Fruit fly (Drosophila melanogaster) whole organism, embryonic: ENCODE results near the gene CG5107.

Experiments
- Antp ChIP-seq: fragments of 200-800 bp; sonication (Bioruptor generic); optimal IDR thresholded peaks from 3 replicates; lab custom pipeline; 2016; ENCODE audit warnings: missing biosample characterization, missing genetic modification characterization
- Bgb ChIP-seq: fragments of 200-800 bp; sonication (Bioruptor generic); IDR thresholded peaks from 2 replicates; pipeline ENCODE4 v1.3.6; 2022; ENCODE audit warnings: missing biosample characterization, missing genetic modification characterization; ENCODE audit not compliant: partially characterized antibody
- CG1024 ChIP-seq: fragments of 200-800 bp; sonication (Bioruptor generic); IDR thresholded peaks from 2 replicates; pipeline ENCODE4 v1.3.6; 2022; ENCODE audit warnings: missing biosample characterization, missing genetic modification characterization
- CG10431 ChIP-seq: fragments of 200-800 bp; sonication (Bioruptor generic); optimal IDR thresholded peaks from 3 replicates; lab custom pipeline; 2018; ENCODE audit warnings: missing biosample characterization, mild to moderate bottlenecking, missing genetic modification characterization
- CG11456 ChIP-seq: fragments of 200-800 bp; sonication (Bioruptor generic); IDR thresholded peaks from 3 replicates; pipeline ENCODE4 v1.3.6; 2022; ENCODE audit warnings: missing biosample characterization, missing genetic modification characterization
- CG13775 ChIP-seq: fragments of 200-800 bp; sonication (Bioruptor generic); optimal IDR thresholded peaks from 3 replicates; lab custom pipeline; 2017; ENCODE audit warnings: missing biosample characterization, mild to moderate bottlenecking, missing genetic modification characterization
- CG14710 ChIP-seq: fragments of 200-800 bp; sonication (Bioruptor generic); optimal IDR thresholded peaks from 3 replicates; lab custom pipeline; 2019; ENCODE audit warnings: missing biosample characterization, mild to moderate bottlenecking, missing genetic modification characterization, moderate library complexity
- CG15601 ChIP-seq: fragments of 200-800 bp; sonication (Bioruptor generic); optimal IDR thresholded peaks from 3 replicates; lab custom pipeline; 2019; ENCODE audit warnings: missing biosample characterization, mild to moderate bottlenecking, missing genetic modification characterization, moderate library complexity
- CG17186 ChIP-seq: fragments of 200-800 bp; sonication (Bioruptor generic); optimal IDR thresholded peaks from 3 replicates; lab custom pipeline; 2017; ENCODE audit warnings: missing biosample characterization, missing genetic modification reagents, missing genetic modification characterization
- CG18619 ChIP-seq: fragments of 200-800 bp; sonication (Bioruptor generic); optimal IDR thresholded peaks from 3 replicates; lab custom pipeline; 2017; ENCODE audit warnings: missing biosample characterization, mild to moderate bottlenecking, missing genetic modification characterization
- CG3065 ChIP-seq: fragments of 200-800 bp; sonication (Bioruptor generic); optimal IDR thresholded peaks from 2 replicates; lab custom pipeline; 2016; ENCODE audit warnings: missing biosample characterization, missing genetic modification characterization
- CG31388 ChIP-seq: fragments of 200-800 bp; sonication (Bioruptor generic); optimal IDR thresholded peaks from 2 replicates; lab custom pipeline; 2016; ENCODE audit warnings: missing biosample characterization, missing genetic modification characterization
- CG3163 ChIP-seq: fragments of 200-800 bp; sonication (Bioruptor generic); optimal IDR thresholded peaks from 3 replicates; lab custom pipeline; 2016; ENCODE audit warnings: missing biosample characterization, missing genetic modification characterization
- CG4707 ChIP-seq: fragments of 200-800 bp; sonication (Bioruptor generic); optimal IDR thresholded peaks from 2 replicates; lab custom pipeline; 2018; ENCODE audit warnings: missing biosample characterization, mild to moderate bottlenecking, missing genetic modification characterization, moderate library complexity
- CG4854 ChIP-seq: fragments of 200-800 bp; sonication (Bioruptor generic); optimal IDR thresholded peaks from 2 replicates; lab custom pipeline; 2016; ENCODE audit warnings: missing biosample characterization, missing genetic modification characterization, inconsistent platforms
- CG6791 ChIP-seq: fragments of 200-800 bp; sonication (Bioruptor generic); IDR thresholded peaks from 3 replicates; pipeline ENCODE4 v1.3.6; 2022; ENCODE audit warnings: missing biosample characterization, missing genetic modification characterization; ENCODE audit not compliant: partially characterized antibody
- CG7271 ChIP-seq: fragments of 200-800 bp; sonication (Bioruptor generic); optimal IDR thresholded peaks from 2 replicates; lab custom pipeline; 2018; ENCODE audit warnings: missing biosample characterization, mild to moderate bottlenecking, missing genetic modification characterization, moderate library complexity
- CG7839 ChIP-seq: fragments of 200-800 bp; sonication (Bioruptor generic); optimal IDR thresholded peaks from 3 replicates; lab custom pipeline; 2018; ENCODE audit warnings: missing biosample characterization, mild to moderate bottlenecking, missing genetic modification characterization, moderate library complexity
- CG8924 ChIP-seq: fragments of 200-800 bp; optimal IDR thresholded peaks from 3 replicates; lab custom pipeline; 2019; ENCODE audit warnings: missing biosample characterization, mild to moderate bottlenecking, missing genetic modification characterization, moderate library complexity
- CG9797 ChIP-seq: fragments of 200-800 bp; sonication (Bioruptor generic); optimal IDR thresholded peaks from 3 replicates; lab custom pipeline; 2018; ENCODE audit warnings: missing biosample characterization, mild to moderate bottlenecking, missing genetic modification characterization
- CG9876 ChIP-seq: fragments of 200-800 bp; sonication (Bioruptor generic); optimal IDR thresholded peaks from 2 replicates; lab custom pipeline; 2016; ENCODE audit warnings: missing biosample characterization, missing genetic modification characterization
- H2.0 ChIP-seq: fragments of 200-800 bp; sonication (Bioruptor generic); IDR thresholded peaks from 2 replicates; pipeline ENCODE4 v1.3.6; 2022; ENCODE audit warnings: missing biosample characterization, missing genetic modification characterization
- Hr51 ChIP-seq, 2 experiments: fragments of 200-800 bp; sonication (Bioruptor generic); optimal IDR thresholded peaks; 2 replicates in 1 of 2; 3 replicates in 1 of 2; lab custom pipeline; 2016 to 2018; ENCODE audit warnings: missing biosample characterization in 2 of 2, missing genetic modification characterization in 2 of 2, mild to moderate bottlenecking in 1 of 2, moderate library complexity in 1 of 2
- Kr ChIP-seq: fragments of 200-800 bp; sonication (Bioruptor generic); optimal IDR thresholded peaks from 2 replicates; lab custom pipeline; 2017; ENCODE audit warnings: missing biosample characterization, mild to moderate bottlenecking, missing genetic modification characterization
- Lhr ChIP-seq: fragments of 200-800 bp; sonication (Bioruptor generic); optimal IDR thresholded peaks from 3 replicates; lab custom pipeline; 2017; ENCODE audit warnings: mild to moderate bottlenecking, missing biosample characterization, missing genetic modification reagents, missing genetic modification characterization
- NC2α ChIP-seq: fragments of 200-800 bp; sonication (Bioruptor generic); optimal IDR thresholded peaks from 2 replicates; lab custom pipeline; 2016; ENCODE audit warnings: missing biosample characterization, missing genetic modification characterization
- Scr ChIP-seq: fragments of 200-800 bp; sonication (Bioruptor generic); IDR thresholded peaks from 2 replicates; pipeline ENCODE4 v1.3.6; 2022; ENCODE audit warnings: missing biosample characterization, missing genetic modification characterization; ENCODE audit not compliant: partially characterized antibody
- cas ChIP-seq: fragments of 200-800 bp; sonication (Bioruptor generic); IDR thresholded peaks from 2 replicates; pipeline ENCODE4 v1.3.6; 2022; ENCODE audit warnings: missing biosample characterization, missing genetic modification characterization
- dm ChIP-seq: fragments of 200-800 bp; sonication (Bioruptor generic); optimal IDR thresholded peaks from 3 replicates; lab custom pipeline; 2016; ENCODE audit warnings: missing biosample characterization, missing genetic modification characterization
- dmrt11E ChIP-seq: fragments of 200-800 bp; sonication (Bioruptor generic); optimal IDR thresholded peaks from 3 replicates; lab custom pipeline; 2018; ENCODE audit warnings: missing biosample characterization, mild to moderate bottlenecking, missing genetic modification characterization, moderate library complexity
- fu2 ChIP-seq: fragments of 200-800 bp; sonication (Bioruptor generic); optimal IDR thresholded peaks from 2 replicates; lab custom pipeline; 2016; ENCODE audit warnings: missing biosample characterization, missing genetic modification characterization
- gcm ChIP-seq: fragments of 200-800 bp; sonication (Bioruptor generic); optimal IDR thresholded peaks from 2 replicates; lab custom pipeline; 2019; ENCODE audit warnings: missing biosample characterization, mild to moderate bottlenecking, missing genetic modification characterization, moderate library complexity
- h ChIP-seq: fragments of >200 bp; optimal IDR thresholded peaks from 2 replicates; lab custom pipeline; 2017
- hbn ChIP-seq: fragments of 200-800 bp; sonication (Bioruptor generic); IDR thresholded peaks from 2 replicates; pipeline ENCODE4 v1.3.6; 2022; ENCODE audit warnings: missing biosample characterization, missing genetic modification characterization; ENCODE audit not compliant: partially characterized antibody
- ind ChIP-seq: fragments of 200-800 bp; sonication (Bioruptor generic); optimal IDR thresholded peaks from 3 replicates; lab custom pipeline; 2016; ENCODE audit warnings: missing biosample characterization, missing genetic modification characterization
- lab ChIP-seq: fragments of 200-800 bp; sonication (Bioruptor generic); optimal IDR thresholded peaks from 3 replicates; lab custom pipeline; 2017; ENCODE audit warnings: missing biosample characterization, missing genetic modification characterization, mild to moderate bottlenecking, moderate library complexity, missing genetic modification reagents
- luna ChIP-seq: fragments of 200-800 bp; sonication (Bioruptor generic); optimal IDR thresholded peaks from 2 replicates; lab custom pipeline; 2016; ENCODE audit warnings: missing biosample characterization, missing genetic modification characterization
- nmo ChIP-seq: fragments of 200-800 bp; sonication (Bioruptor generic); optimal IDR thresholded peaks from 2 replicates; lab custom pipeline; 2018; ENCODE audit warnings: missing biosample characterization, mild to moderate bottlenecking, missing genetic modification characterization, moderate library complexity
- nom ChIP-seq: fragments of 200-800 bp; sonication (Bioruptor generic); optimal IDR thresholded peaks from 2 replicates; lab custom pipeline; 2017; ENCODE audit warnings: missing biosample characterization, missing genetic modification characterization, mild to moderate bottlenecking, moderate library complexity, missing genetic modification reagents
- oc ChIP-seq: fragments of 200-800 bp; sonication (Bioruptor generic); optimal IDR thresholded peaks from 2 replicates; lab custom pipeline; 2018; ENCODE audit warnings: missing biosample characterization, mild to moderate bottlenecking, missing genetic modification characterization, moderate library complexity
- otp ChIP-seq: fragments of 200-800 bp; sonication (Bioruptor generic); IDR thresholded peaks from 3 replicates; pipeline ENCODE4, ENCODE4 v1.3.6; 2022; ENCODE audit warnings: missing biosample characterization, missing genetic modification characterization
- pho ChIP-seq: fragments of 200-800 bp; sonication (Bioruptor generic); optimal IDR thresholded peaks from 2 replicates; lab custom pipeline; 2016; ENCODE audit warnings: missing biosample characterization, missing genetic modification characterization
- row ChIP-seq: fragments of 200-800 bp; sonication (Bioruptor generic); IDR thresholded peaks from 3 replicates; pipeline ENCODE4 v1.3.6; 2022; ENCODE audit warnings: missing biosample characterization, missing genetic modification characterization
- scrt ChIP-seq: fragments of 200-800 bp; sonication (Bioruptor generic); optimal IDR thresholded peaks from 2 replicates; lab custom pipeline; 2018; ENCODE audit warnings: missing biosample characterization, mild to moderate bottlenecking, missing genetic modification characterization, moderate library complexity
- sima ChIP-seq: fragments of 200-800 bp; sonication (Bioruptor generic); optimal IDR thresholded peaks from 2 replicates; lab custom pipeline; 2016; ENCODE audit warnings: missing biosample characterization, missing genetic modification characterization
- slp2 ChIP-seq: fragments of 200-800 bp; sonication (Bioruptor generic); optimal IDR thresholded peaks from 2 replicates; lab custom pipeline; 2016; ENCODE audit warnings: missing biosample characterization, missing genetic modification characterization
- tin ChIP-seq: fragments of 200-800 bp; sonication (Bioruptor generic); optimal IDR thresholded peaks from 3 replicates; lab custom pipeline; 2016; ENCODE audit warnings: missing biosample characterization, missing genetic modification characterization
- twi ChIP-seq: fragments of 200-800 bp; optimal IDR thresholded peaks from 2 replicates; lab custom pipeline; 2019; ENCODE audit warnings: missing biosample characterization, mild to moderate bottlenecking, missing genetic modification characterization, moderate library complexity

Gene CG5107

DNA sequence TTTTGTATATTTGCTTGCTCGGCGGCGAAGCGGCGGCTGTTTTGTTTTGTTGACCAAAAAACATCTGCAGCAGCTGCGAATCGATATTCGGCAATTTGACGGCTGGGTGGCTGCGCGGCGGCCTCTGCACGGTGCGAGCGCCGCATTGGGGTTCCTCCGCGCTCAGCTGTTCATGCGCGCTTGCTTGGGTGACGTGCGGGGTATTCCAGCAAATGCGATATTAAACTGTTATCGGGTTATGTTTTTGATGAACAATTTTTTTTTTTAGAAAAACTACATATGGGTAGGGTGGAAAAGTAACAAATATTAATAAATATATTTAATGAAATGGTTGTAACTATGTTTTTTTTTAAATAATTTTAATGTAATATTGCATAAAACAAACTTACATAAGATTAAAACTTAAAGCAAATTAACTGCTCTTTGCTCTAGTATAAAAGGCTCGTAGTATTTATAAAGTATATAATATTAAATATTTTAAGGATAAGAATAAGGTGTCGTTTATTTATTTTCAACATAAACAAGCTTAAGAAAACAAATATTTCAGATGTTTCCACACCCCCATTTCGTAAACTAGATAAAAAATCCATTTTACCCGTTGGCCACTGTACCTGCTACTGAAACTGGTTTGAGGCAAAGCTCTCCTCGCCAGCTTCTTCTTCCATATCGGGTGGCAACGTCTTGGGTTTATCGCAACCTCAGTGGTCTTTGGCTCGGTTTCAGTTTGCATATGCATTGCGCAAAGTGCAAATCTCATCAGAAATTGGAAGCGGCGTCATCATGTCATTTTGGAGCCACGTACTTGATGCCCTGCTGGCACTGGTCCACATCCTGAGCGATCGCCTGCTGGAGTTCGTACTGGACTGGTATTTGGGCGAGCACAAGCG lies 14.0 kb upstream of the CG5107 start, which contains the start of the genes Gnpat and CG5112 (continued):
- TF ChIP-seq luna (GFP tag; lab: Kevin White, UChicago) (no peak), fu2 (GFP tag; lab: Kevin White, UChicago) (no peak), twi (tag; lab: Kevin White, UChicago) (peak; percentile 10), pho (peak; percentile 66), Antp (GFP tag; lab: Kevin White, UChicago) (peak; percentile 73), Hr51 (GFP tag; optimal IDR thresholded peaks at IDR 0.05; lab: Kevin White, UChicago) (peak; percentile 45 to 80), CG4854 (GFP tag; lab: Kevin White, UChicago) (no peak), CG6791 (GFP tag; lab: Robert Waterston, UW) (peak; percentile 80), CG18619 (GFP tag; lab: Kevin White, UChicago) (peak; percentile 45), H2.0 (GFP tag; lab: Robert Waterston, UW) (peak; percentile 80), tin (GFP tag; lab: Kevin White, UChicago) (peak; percentile 75), CG7271 (tag; lab: Kevin White, UChicago) (no peak), CG13775 (GFP tag; lab: Kevin White, UChicago) (peak; percentile 47), Kr (GFP tag; lab: Kevin White, UChicago) (no peak), CG11456 (GFP tag; lab: Robert Waterston, UW) (peak; percentile 86), CG7839 (tag; lab: Kevin White, UChicago) (peak; percentile 47), row (peak; percentile 92), dmrt11E (peak; percentile 58), slp2 (GFP tag; lab: Kevin White, UChicago) (peak; percentile 40), ind (GFP tag; lab: Kevin White, UChicago) (peak; percentile 55), CG9797 (GFP tag; lab: Kevin White, UChicago) (peak; percentile 1), CG14710 (tag; lab: Kevin White, UChicago) (peak; percentile 65), gcm (peak; percentile 48), CG1024 (peak; percentile 76), hbn (peak; percentile 28; the same call in 1 of the 2 replicates), NC2α (GFP tag; lab: Kevin White, UChicago) (no peak), CG3065 (no peak), lab (GFP tag; lab: Kevin White, UChicago) (peak; percentile 47), CG3163 (GFP tag; lab: Kevin White, UChicago) (no peak), CG4707 (GFP tag; lab: Kevin White, UChicago) (no peak), CG10431 (GFP tag; lab: Kevin White, UChicago) (peak; percentile 19), sima (GFP tag; lab: Kevin White, UChicago) (no peak), CG8924 (tag; lab: Kevin White, UChicago) (peak; percentile 68), otp (peak; percentile 58; the same call in 2 of the 3 replicates), cas (GFP tag; lab: Robert Waterston, UW) (peak; percentile 68), nom (peak; percentile 79), dm (GFP tag; lab: Kevin White, UChicago) (peak; percentile 36), CG31388 (GFP tag; lab: Kevin White, UChicago) (no peak), h (lab: Kevin White, UChicago) (no peak), Bgb (GFP tag; lab: Robert Waterston, UW) (peak; percentile 71), oc (tag; lab: Kevin White, UChicago) (no peak), scrt (GFP tag; lab: Kevin White, UChicago) (no peak), nmo (GFP tag; lab: Kevin White, UChicago) (peak; percentile 36), Scr (GFP tag; lab: Robert Waterston, UW) (peak; percentile 63), CG15601 (tag; lab: Kevin White, UChicago) (peak; percentile 58), Lhr (no peak), CG9876 (GFP tag; lab: Kevin White, UChicago) (peak; percentile 76), CG17186 (peak; percentile 88)
